Worm (Caenorhabditis elegans) whole organism, early embryonic: ENCODE measurements around the gene Y54G2A.40.

Source experiments
- B0310.2 ChIP-seq: sonication (generic microtip); optimal IDR thresholded peaks from 2 replicates; lab custom pipeline; 2016; ENCODE audit warnings: mild to moderate bottlenecking, missing genetic modification characterization, missing compliant biosample characterization
- aly-1 ChIP-seq: sonication (generic microtip); optimal IDR thresholded peaks from 2 replicates; lab custom pipeline; 2016; ENCODE audit warnings: missing genetic modification characterization, missing compliant biosample characterization
- ama-1 ChIP-seq: fragments of 150-350 bp; optimal IDR thresholded peaks from 2 replicates; lab custom pipeline; 2014
- hmg-4 ChIP-seq: fragments of 200-800 bp; sonication (Bioruptor generic); optimal IDR thresholded peaks from 2 replicates; lab custom pipeline; 2018; ENCODE audit warnings: mild to moderate bottlenecking, missing genetic modification characterization, missing compliant biosample characterization
- tbx-11 ChIP-seq: fragments of 200-800 bp; sonication (Bioruptor generic); IDR thresholded peaks from 2 replicates; pipeline ENCODE4 v1.3.6; 2022; ENCODE audit warnings: missing genetic modification characterization, missing compliant biosample characterization

DNA sequence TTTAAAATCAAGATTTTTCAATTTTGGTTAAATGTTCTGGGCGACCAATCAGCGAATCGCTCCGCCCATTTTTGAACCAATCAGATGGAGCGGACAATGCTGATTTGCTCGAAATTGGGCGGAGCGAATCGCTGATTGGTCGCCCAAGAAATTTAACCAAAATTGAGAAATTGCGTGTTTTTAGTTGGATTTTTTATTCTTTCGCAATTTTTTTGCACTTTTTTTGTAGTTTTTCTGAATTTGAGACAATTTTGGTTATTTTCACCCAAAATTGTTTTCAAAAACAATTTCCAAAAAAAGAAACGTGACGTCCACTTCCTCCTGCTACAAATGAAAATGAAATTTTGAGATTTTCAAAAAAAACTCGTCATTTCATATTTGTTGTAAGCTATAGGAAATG is 40.4 kb downstream of the Y54G2A.40 start, which contains the start of gene dml-1:
- TF ChIP-seq tbx-11 (GFP tag; lab: Robert Waterston, UW) (no peak), B0310.2 (tag; lab: Kevin White, UChicago) (no peak), hmg-4 (GFP tag; lab: Kevin White, UChicago) (no peak), aly-1 (tag; lab: Kevin White, UChicago) (no peak), ama-1 (no peak)
